Worm (Caenorhabditis elegans): ENCODE results near the gene bus-12.

ce11 chrIV:13272494-13272893 lies 16.5 kb downstream of the bus-12 start, which contains the start of gene unc-26:
- TF ChIP-seq egl-27 (tag; optimal IDR thresholded peaks at IDR 0.05) (no peak), ztf-4 (tag; optimal IDR thresholded peaks at IDR 0.05) (no peak), nhr-10 (tag; optimal IDR thresholded peaks at IDR 0.05) (no peak), unc-39 (tag; optimal IDR thresholded peaks at IDR 0.05) (no peak), elt-1 (tag; optimal IDR thresholded peaks at IDR 0.05) (no peak), ama-1 (optimal IDR thresholded peaks at IDR 0.05) (no peak), ceh-16 (tag; optimal IDR thresholded peaks at IDR 0.05) (no peak), nhr-6 (tag; optimal IDR thresholded peaks at IDR 0.05) (no peak), nhr-23 (tag; optimal IDR thresholded peaks at IDR 0.05) (no peak), ZK546.5 (tag; optimal IDR thresholded peaks at IDR 0.05) (no peak)

Data from whole organism, L2 larva.